Worm (Caenorhabditis elegans): ENCODE measurements around the gene Y43F8A.1.

Y43F8A.1 gene

ce11 chrV:19362568-19362967 lies 7.7 kb upstream of the Y43F8A.1 start, which contains the start of gene C14B4.2:
C14B4.2 (minus strand) TSS chrV:19362668.
- no peak for TF ChIP-seq nhr-77 (tag; optimal IDR thresholded peaks at IDR 0.05)
- TF ChIP-seq blmp-1 (tag; optimal IDR thresholded peaks at IDR 0.05; ENCODE audit: insufficient read depth) = no peak
- TF ChIP-seq fos-1 (tag; optimal IDR thresholded peaks at IDR 0.05) = no peak
- TF ChIP-seq elt-1 (tag; optimal IDR thresholded peaks at IDR 0.05) = no peak
- no peak for TF ChIP-seq nhr-21 (tag; optimal IDR thresholded peaks at IDR 0.05)
- TF ChIP-seq aly-2 (tag; optimal IDR thresholded peaks at IDR 0.05) = no peak
- no peak for TF ChIP-seq R02D3.7 (tag; optimal IDR thresholded peaks at IDR 0.05)
- TF ChIP-seq nhr-129 (tag; optimal IDR thresholded peaks at IDR 0.05) = no peak
- TF ChIP-seq egl-27 (tag; optimal IDR thresholded peaks at IDR 0.05) = no peak
- no peak for TF ChIP-seq ZK546.5 (tag; optimal IDR thresholded peaks at IDR 0.05)
- TF ChIP-seq nhr-11 (tag; optimal IDR thresholded peaks at IDR 0.05) = no peak
- no peak for TF ChIP-seq lin-39 (tag; optimal IDR thresholded peaks at IDR 0.05)
- no peak for TF ChIP-seq dmd-4 (tag; optimal IDR thresholded peaks at IDR 0.05)
- no peak for TF ChIP-seq lin-13 (GFP tag; optimal IDR thresholded peaks at IDR 0.05)
- TF ChIP-seq nhr-6 (tag; optimal IDR thresholded peaks at IDR 0.05) = no peak
- no peak for TF ChIP-seq unc-62 (GFP tag; optimal IDR thresholded peaks at IDR 0.05)
- no peak for TF ChIP-seq unc-55 (GFP tag; optimal IDR thresholded peaks at IDR 0.05)
- TF ChIP-seq ztf-11 (tag; optimal IDR thresholded peaks at IDR 0.05) = no peak
- no peak for TF ChIP-seq nhr-25 (tag; optimal IDR thresholded peaks at IDR 0.05)
- TF ChIP-seq lin-11 (tag; optimal IDR thresholded peaks at IDR 0.05) = no peak

ce11 chrV:19371253-19371652 lies 964 bp downstream of the Y43F8A.1 start, which contains the start of gene Y43F8A.2:
Y43F8A.2 (plus strand) TSS chrV:19371553.
- TF ChIP-seq nhr-11 (tag; optimal IDR thresholded peaks at IDR 0.05) (no peak), zag-1 (tag; optimal IDR thresholded peaks at IDR 0.05) (no peak), unc-39 (tag; optimal IDR thresholded peaks at IDR 0.05) (no peak), dmd-4 (tag; optimal IDR thresholded peaks at IDR 0.05) (no peak), elt-1 (tag; optimal IDR thresholded peaks at IDR 0.05) (no peak), lsy-2 (tag; optimal IDR thresholded peaks at IDR 0.05) (no peak), fos-1 (tag; optimal IDR thresholded peaks at IDR 0.05) (no peak), nhr-77 (tag; optimal IDR thresholded peaks at IDR 0.05) (no peak), egl-27 (tag; optimal IDR thresholded peaks at IDR 0.05) (no peak), ztf-1 (GFP tag; conservative IDR thresholded peaks at IDR 0.05) (no peak), unc-55 (GFP tag; optimal IDR thresholded peaks at IDR 0.05) (no peak), F13H6.1 (tag; optimal IDR thresholded peaks at IDR 0.05) (no peak)

ce11 chrV:19371777-19372176 lies 1.5 kb downstream of the Y43F8A.1 start:
- no peak for TF ChIP-seq ZK546.5 (tag; optimal IDR thresholded peaks at IDR 0.05)
- no peak for TF ChIP-seq F13H6.1 (tag; optimal IDR thresholded peaks at IDR 0.05)
- no peak for TF ChIP-seq Y55F3AM.14 (GFP tag; optimal IDR thresholded peaks at IDR 0.05)
- TF ChIP-seq mab-5 (tag; optimal IDR thresholded peaks at IDR 0.05) = no peak
- no peak for TF ChIP-seq alr-1 (tag; optimal IDR thresholded peaks at IDR 0.05)
- TF ChIP-seq egl-27 (tag; optimal IDR thresholded peaks at IDR 0.05) = no peak
- no peak for TF ChIP-seq R02D3.7 (tag; optimal IDR thresholded peaks at IDR 0.05)
- no peak for TF ChIP-seq ztf-11 (tag; optimal IDR thresholded peaks at IDR 0.05)
- TF ChIP-seq unc-39 (tag; optimal IDR thresholded peaks at IDR 0.05) = no peak
- TF ChIP-seq sem-4 (tag; optimal IDR thresholded peaks at IDR 0.05) = no peak
- no peak for TF ChIP-seq nhr-25 (tag; optimal IDR thresholded peaks at IDR 0.05)
- TF ChIP-seq nhr-10 (tag; optimal IDR thresholded peaks at IDR 0.05) = no peak
- TF ChIP-seq nhr-21 (tag; optimal IDR thresholded peaks at IDR 0.05) = no peak

ce11 chrV:19377014-19377494 lies 6.8 kb downstream of the Y43F8A.1 start, which contains the start of gene nceh-1:
nceh-1 (plus strand) TSS chrV:19377444.
- TF ChIP-seq unc-39 (tag; optimal IDR thresholded peaks at IDR 0.05) (no peak), fos-1 (tag; optimal IDR thresholded peaks at IDR 0.05) (peak; percentile 42)

ce11 chrV:19380968-19381367 lies 10.7 kb downstream of the Y43F8A.1 start, which contains the start of gene srw-84:
srw-84 (plus strand) TSS chrV:19381268.
- TF ChIP-seq nhr-10 (tag; optimal IDR thresholded peaks at IDR 0.05) (no peak), sem-4 (tag; optimal IDR thresholded peaks at IDR 0.05) (no peak), nhr-237 (tag; optimal IDR thresholded peaks at IDR 0.05) (no peak), ceh-82 (tag; optimal IDR thresholded peaks at IDR 0.05) (no peak), lin-13 (GFP tag; optimal IDR thresholded peaks at IDR 0.05) (no peak), ztf-4 (tag; optimal IDR thresholded peaks at IDR 0.05) (no peak), lin-11 (tag; optimal IDR thresholded peaks at IDR 0.05) (no peak), peb-1 (tag; optimal IDR thresholded peaks at IDR 0.05) (no peak), elt-3 (tag; optimal IDR thresholded peaks at IDR 0.05) (no peak), Y55F3AM.14 (GFP tag; optimal IDR thresholded peaks at IDR 0.05) (no peak), mbf-1 (tag; optimal IDR thresholded peaks at IDR 0.05) (no peak), C34F6.9 (tag; optimal IDR thresholded peaks at IDR 0.05) (no peak), nhr-21 (tag; optimal IDR thresholded peaks at IDR 0.05) (no peak), snpc-4 (tag; optimal IDR thresholded peaks at IDR 0.05) (no peak), nhr-12 (tag; optimal IDR thresholded peaks at IDR 0.05) (no peak), nhr-77 (tag; optimal IDR thresholded peaks at IDR 0.05) (no peak)
